Fruit fly (Drosophila melanogaster) S2 (cell line): Measurements from ENCODE around the gene CG31139.

Experiments
- CG8478 ChIP-seq: fragments of >200 bp; optimal IDR thresholded peaks from 2 replicates; lab custom pipeline; 2018
- CTCF ChIP-seq, 2 experiments: fragments of >200 bp; optimal IDR thresholded peaks; 2 replicates each; lab custom pipeline; 2018

- TF ChIP-seq CG8478 (no peak), CTCF (optimal IDR thresholded peaks at IDR 0.05; lab: Kevin White, UChicago) (no peak)
Observed at dm6 chr3R:22770207-22770606, 21.4 kb upstream of the CG31139 start, which contains the start of gene CG43093.
